Fruit fly (Drosophila melanogaster) whole organism, embryonic: ENCODE measurements around the gene CG14866.

Source experiments
- Abd-B ChIP-seq: fragments of 200-800 bp; sonication (Bioruptor generic); optimal IDR thresholded peaks from 2 replicates; lab custom pipeline; 2018; ENCODE audit warnings: missing biosample characterization, mild to moderate bottlenecking, missing genetic modification characterization, moderate library complexity
- BEAF-32 ChIP-seq: fragments of 200-800 bp; sonication (Bioruptor generic); optimal IDR thresholded peaks from 3 replicates; lab custom pipeline; 2017; ENCODE audit warnings: missing biosample characterization, missing genetic modification characterization, mild to moderate bottlenecking, moderate library complexity, missing genetic modification reagents
- CG10462 ChIP-seq: fragments of 200-800 bp; sonication (Bioruptor generic); optimal IDR thresholded peaks from 2 replicates; lab custom pipeline; 2016; ENCODE audit warnings: missing biosample characterization, missing genetic modification characterization
- CG10543 ChIP-seq: fragments of 200-800 bp; sonication (Bioruptor generic); optimal IDR thresholded peaks from 3 replicates; lab custom pipeline; 2017; ENCODE audit warnings: missing biosample characterization, mild to moderate bottlenecking, missing genetic modification characterization, moderate library complexity
- CG1233 ChIP-seq: fragments of 200-800 bp; sonication (Bioruptor generic); optimal IDR thresholded peaks from 4 replicates; lab custom pipeline; 2018; ENCODE audit warnings: missing biosample characterization, mild to moderate bottlenecking, missing genetic modification characterization
- CG14710 ChIP-seq: fragments of 200-800 bp; sonication (Bioruptor generic); optimal IDR thresholded peaks from 3 replicates; lab custom pipeline; 2019; ENCODE audit warnings: missing biosample characterization, mild to moderate bottlenecking, missing genetic modification characterization, moderate library complexity
- CG1603 ChIP-seq: fragments of 200-800 bp; sonication (Bioruptor generic); optimal IDR thresholded peaks from 2 replicates; lab custom pipeline; 2019; ENCODE audit warnings: missing biosample characterization, mild to moderate bottlenecking, missing genetic modification characterization, moderate library complexity
- CG17612 ChIP-seq: fragments of 200-800 bp; sonication (Bioruptor generic); IDR thresholded peaks from 2 replicates; pipeline ENCODE4 v1.3.6; 2022; ENCODE audit warnings: missing biosample characterization, missing genetic modification characterization
- CG17829 ChIP-seq: fragments of 200-800 bp; optimal IDR thresholded peaks from 2 replicates; lab custom pipeline; 2019; ENCODE audit warnings: missing biosample characterization, mild to moderate bottlenecking, missing genetic modification characterization, moderate library complexity
- CG1792 ChIP-seq: fragments of 200-800 bp; sonication (Bioruptor generic); optimal IDR thresholded peaks from 2 replicates; lab custom pipeline; 2016; ENCODE audit warnings: missing biosample characterization, missing genetic modification characterization
- CG18011 ChIP-seq: fragments of 200-800 bp; sonication (Bioruptor generic); optimal IDR thresholded peaks from 2 replicates; lab custom pipeline; 2017; ENCODE audit warnings: missing biosample characterization, missing genetic modification characterization, mild to moderate bottlenecking, moderate library complexity, missing genotype
- CG2116 ChIP-seq: fragments of 200-800 bp; sonication (Bioruptor generic); optimal IDR thresholded peaks from 3 replicates; lab custom pipeline; 2018; ENCODE audit warnings: missing biosample characterization, mild to moderate bottlenecking, missing genetic modification characterization
- CG2712 ChIP-seq: fragments of 200-800 bp; optimal IDR thresholded peaks from 3 replicates; lab custom pipeline; 2019; ENCODE audit warnings: missing biosample characterization, mild to moderate bottlenecking, missing genetic modification characterization, moderate library complexity
- CG31224 ChIP-seq: fragments of 200-800 bp; sonication (Bioruptor generic); IDR thresholded peaks from 2 replicates; pipeline ENCODE4 v1.3.6; 2022; ENCODE audit warnings: missing biosample characterization, missing genetic modification characterization
- CG33213 ChIP-seq: fragments of 200-800 bp; sonication (Bioruptor generic); optimal IDR thresholded peaks from 3 replicates; lab custom pipeline; 2016; ENCODE audit warnings: missing biosample characterization, missing genetic modification characterization
- CG34376 ChIP-seq: fragments of 200-800 bp; sonication (Bioruptor generic); optimal IDR thresholded peaks from 2 replicates; lab custom pipeline; 2018; ENCODE audit warnings: missing biosample characterization, mild to moderate bottlenecking, missing genetic modification characterization
- CG3726 ChIP-seq: fragments of 200-800 bp; sonication (Bioruptor generic); IDR thresholded peaks from 3 replicates; pipeline ENCODE4, ENCODE4 v1.3.6; 2022; ENCODE audit warnings: missing biosample characterization, missing genetic modification characterization
- CG4282 ChIP-seq: fragments of 200-800 bp; sonication (Bioruptor generic); optimal IDR thresholded peaks from 2 replicates; lab custom pipeline; 2016; ENCODE audit warnings: missing biosample characterization, missing genetic modification characterization
- CG8089 ChIP-seq: fragments of 200-800 bp; sonication (Bioruptor generic); optimal IDR thresholded peaks from 3 replicates; lab custom pipeline; 2016; ENCODE audit warnings: missing biosample characterization, missing genetic modification characterization
- CG8281 ChIP-seq: fragments of 200-800 bp; sonication (Bioruptor generic); optimal IDR thresholded peaks from 2 replicates; lab custom pipeline; 2018; ENCODE audit warnings: missing biosample characterization, mild to moderate bottlenecking, missing genetic modification characterization, moderate library complexity
- CG8290 ChIP-seq, 3 experiments: fragments of 200-800 bp; sonication (Bioruptor generic); optimal IDR thresholded peaks; 2 replicates each; lab custom pipeline; 2016 to 2019; ENCODE audit warnings: missing biosample characterization in 3 of 3, missing genetic modification characterization in 3 of 3, mild to moderate bottlenecking in 2 of 3, moderate library complexity in 1 of 3
- CG8944 ChIP-seq: fragments of 200-800 bp; sonication (Bioruptor generic); optimal IDR thresholded peaks from 3 replicates; lab custom pipeline; 2016; ENCODE audit warnings: missing biosample characterization, missing genetic modification characterization
- CG9609 ChIP-seq: fragments of 200-800 bp; sonication (Bioruptor generic); optimal IDR thresholded peaks from 3 replicates; lab custom pipeline; 2016; ENCODE audit warnings: missing biosample characterization, missing genetic modification characterization
- CTCF ChIP-seq: fragments of 200-800 bp; sonication (Bioruptor generic); optimal IDR thresholded peaks from 2 replicates; lab custom pipeline; 2017; ENCODE audit warnings: missing biosample characterization, mild to moderate bottlenecking, missing genetic modification characterization, moderate library complexity
- Chrac-16 ChIP-seq: fragments of 200-800 bp; sonication (Bioruptor generic); optimal IDR thresholded peaks from 3 replicates; lab custom pipeline; 2016; ENCODE audit warnings: missing biosample characterization, missing genetic modification characterization
- CoRest ChIP-seq: fragments of 200-800 bp; sonication (Bioruptor generic); optimal IDR thresholded peaks from 3 replicates; lab custom pipeline; 2018; ENCODE audit warnings: missing biosample characterization, mild to moderate bottlenecking, missing genetic modification characterization, moderate library complexity
- Dp ChIP-seq: fragments of 200-800 bp; sonication (Bioruptor generic); optimal IDR thresholded peaks from 2 replicates; lab custom pipeline; 2018; ENCODE audit warnings: missing biosample characterization, mild to moderate bottlenecking, missing genetic modification characterization, moderate library complexity
- Hand ChIP-seq: fragments of 200-800 bp; sonication (Bioruptor generic); optimal IDR thresholded peaks from 2 replicates; lab custom pipeline; 2017; ENCODE audit warnings: mild to moderate bottlenecking, missing biosample characterization, missing genetic modification reagents, missing genetic modification characterization
- HmgD ChIP-seq: fragments of 200-800 bp; sonication (Bioruptor generic); optimal IDR thresholded peaks from 3 replicates; lab custom pipeline; 2016; ENCODE audit warnings: missing biosample characterization, missing genetic modification characterization
- Lhr ChIP-seq: fragments of 200-800 bp; sonication (Bioruptor generic); optimal IDR thresholded peaks from 3 replicates; lab custom pipeline; 2017; ENCODE audit warnings: mild to moderate bottlenecking, missing biosample characterization, missing genetic modification reagents, missing genetic modification characterization
- Myb ChIP-seq: fragments of 200-800 bp; sonication (Bioruptor generic); optimal IDR thresholded peaks from 2 replicates; lab custom pipeline; 2016; ENCODE audit warnings: missing biosample characterization, missing genetic modification characterization
- Trl ChIP-seq, 3 experiments: fragments of >200 bp in 2 of 3; fragments of 200-800 bp in 1 of 3; sonication (Bioruptor generic) in 1 of 3; optimal IDR thresholded peaks; 2 replicates in 1 of 3; 3 replicates in 2 of 3; lab custom pipeline; 2016 to 2017; ENCODE audit warnings: missing biosample characterization in 1 of 3, missing genetic modification characterization in 1 of 3
- crp ChIP-seq, 2 experiments: fragments of 200-800 bp; sonication (Bioruptor generic); optimal IDR thresholded peaks; 2 replicates in 1 of 2; 3 replicates in 1 of 2; lab custom pipeline; 2017; ENCODE audit warnings: missing biosample characterization in 2 of 2, missing genetic modification characterization in 2 of 2, mild to moderate bottlenecking in 1 of 2, moderate library complexity in 1 of 2
- cwo ChIP-seq: fragments of 200-800 bp; sonication (Bioruptor generic); optimal IDR thresholded peaks from 3 replicates; lab custom pipeline; 2017; ENCODE audit warnings: missing biosample characterization, missing genetic modification characterization, mild to moderate bottlenecking, moderate library complexity, missing genetic modification reagents
- dpn ChIP-seq, 2 experiments: fragments of 200-800 bp; sonication (Bioruptor generic); optimal IDR thresholded peaks; 3 replicates each; lab custom pipeline; 2016; ENCODE audit warnings: missing biosample characterization in 2 of 2, missing genetic modification characterization in 2 of 2
- ems ChIP-seq: fragments of 200-800 bp; sonication (Bioruptor generic); optimal IDR thresholded peaks from 3 replicates; lab custom pipeline; 2016; ENCODE audit warnings: missing biosample characterization, missing genetic modification characterization
- exex ChIP-seq: fragments of 200-800 bp; sonication (Bioruptor generic); optimal IDR thresholded peaks from 4 replicates; lab custom pipeline; 2018; ENCODE audit warnings: missing biosample characterization, mild to moderate bottlenecking, missing genetic modification characterization, moderate library complexity
- ftz-f1 ChIP-seq: fragments of 200-800 bp; sonication (Bioruptor generic); optimal IDR thresholded peaks from 2 replicates; lab custom pipeline; 2016; ENCODE audit warnings: missing biosample characterization, missing genetic modification characterization
- gfzf ChIP-seq: fragments of 200-800 bp; sonication (Bioruptor generic); optimal IDR thresholded peaks from 2 replicates; lab custom pipeline; 2016; ENCODE audit warnings: missing biosample characterization, mild to moderate bottlenecking, missing genetic modification characterization, moderate library complexity
- lab ChIP-seq: fragments of 200-800 bp; sonication (Bioruptor generic); optimal IDR thresholded peaks from 3 replicates; lab custom pipeline; 2017; ENCODE audit warnings: missing biosample characterization, missing genetic modification characterization, mild to moderate bottlenecking, moderate library complexity, missing genetic modification reagents
- maf-S ChIP-seq: fragments of 200-800 bp; sonication (Bioruptor generic); optimal IDR thresholded peaks from 2 replicates; lab custom pipeline; 2016; ENCODE audit warnings: missing biosample characterization, missing genetic modification characterization
- nmo ChIP-seq: fragments of 200-800 bp; sonication (Bioruptor generic); optimal IDR thresholded peaks from 2 replicates; lab custom pipeline; 2018; ENCODE audit warnings: missing biosample characterization, mild to moderate bottlenecking, missing genetic modification characterization, moderate library complexity
- pfk ChIP-seq: fragments of 200-800 bp; sonication (Bioruptor generic); optimal IDR thresholded peaks from 2 replicates; lab custom pipeline; 2018; ENCODE audit warnings: missing biosample characterization, mild to moderate bottlenecking, missing genetic modification characterization, moderate library complexity
- sd ChIP-seq: fragments of 200-800 bp; sonication (Bioruptor generic); optimal IDR thresholded peaks from 3 replicates; lab custom pipeline; 2018; ENCODE audit warnings: missing biosample characterization, mild to moderate bottlenecking, missing genetic modification characterization, moderate library complexity
- sens ChIP-seq: fragments of 200-800 bp; sonication (Bioruptor generic); peaks from one replicate; lab custom pipeline; 2016; ENCODE audit warnings: missing biosample characterization, missing genetic modification characterization
- slou ChIP-seq: fragments of 200-800 bp; sonication (Bioruptor generic); optimal IDR thresholded peaks from 3 replicates; lab custom pipeline; 2016; ENCODE audit warnings: missing biosample characterization, missing genetic modification characterization
- trem ChIP-seq: fragments of 200-800 bp; optimal IDR thresholded peaks from 3 replicates; lab custom pipeline; 2019; ENCODE audit warnings: missing biosample characterization, mild to moderate bottlenecking, missing genetic modification characterization, moderate library complexity
- yki ChIP-seq: fragments of >200 bp; optimal IDR thresholded peaks from 3 replicates; lab custom pipeline; 2018
- zen ChIP-seq: fragments of 200-800 bp; sonication (Bioruptor generic); optimal IDR thresholded peaks from 3 replicates; lab custom pipeline; 2018; ENCODE audit warnings: missing biosample characterization, mild to moderate bottlenecking, missing genetic modification characterization, moderate library complexity

The CG14866 gene

DNA sequence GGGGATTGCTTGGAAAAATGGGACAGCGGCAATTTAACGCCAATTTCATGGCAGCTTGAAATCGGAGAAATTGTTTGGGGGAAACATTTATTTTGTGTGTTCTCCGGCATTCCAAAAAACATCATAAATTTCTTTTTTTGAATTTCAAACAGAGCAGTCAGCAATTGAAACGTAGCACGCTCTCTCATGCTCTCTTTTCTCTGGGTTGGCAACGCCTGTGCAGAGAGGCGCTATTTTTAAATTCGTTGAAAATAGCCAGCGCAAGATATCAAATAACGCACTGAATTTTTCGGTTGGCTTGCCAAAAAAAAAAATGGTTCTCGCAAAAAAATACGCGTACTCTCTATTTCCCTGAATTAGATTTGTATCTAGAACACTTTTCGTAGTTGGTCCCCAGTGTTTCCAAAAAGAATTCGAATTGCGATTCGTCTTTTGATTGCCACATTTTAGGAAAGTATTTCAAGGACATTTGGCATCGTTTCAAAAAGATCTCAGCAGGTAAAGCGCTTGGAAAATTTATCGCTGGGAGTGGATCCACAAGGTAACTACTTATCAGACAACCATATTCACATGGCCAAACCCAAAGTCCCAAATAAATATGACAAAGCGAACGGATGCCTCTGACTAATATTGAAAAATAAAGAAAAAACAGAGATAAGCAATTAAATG lies 30.1 kb upstream of the CG14866 start:
- TF ChIP-seq Trl (optimal IDR thresholded peaks at IDR 0.05; lab: Kevin White, UChicago): peak; percentile 44 to 81
- TF ChIP-seq Trl (GFP tag; optimal IDR thresholded peaks at IDR 0.05; lab: Kevin White, UChicago): peak; percentile 58
- TF ChIP-seq CG9609 (GFP tag; lab: Kevin White, UChicago): peak; percentile 32
- TF ChIP-seq CG14710: peak; percentile 30
- peak; percentile 30 for TF ChIP-seq CG33213
- TF ChIP-seq CG1792 (GFP tag; lab: Kevin White, UChicago): peak; percentile 8
- TF ChIP-seq sd (tag; lab: Kevin White, UChicago): peak; percentile 84
- TF ChIP-seq CG1603 (tag; lab: Kevin White, UChicago): peak; percentile 88
- peak; percentile 24 for TF ChIP-seq CG17829 (tag; lab: Kevin White, UChicago)
- TF ChIP-seq dpn (GFP tag; optimal IDR thresholded peaks at IDR 0.05; lab: Kevin White, UChicago): peak in 1 of 2 experiments; percentile 15
- peak; percentile 21 for TF ChIP-seq CG2712 (tag; lab: Kevin White, UChicago)
- no peak for TF ChIP-seq slou (GFP tag; lab: Kevin White, UChicago)
- TF ChIP-seq lab (GFP tag; lab: Kevin White, UChicago): peak; percentile 26
- TF ChIP-seq CG10462 (GFP tag; lab: Kevin White, UChicago): no peak
- TF ChIP-seq HmgD (GFP tag; lab: Kevin White, UChicago): peak; percentile 29
- peak; percentile 71 for TF ChIP-seq Myb
- peak; percentile 21 for TF ChIP-seq nmo (GFP tag; lab: Kevin White, UChicago)
- TF ChIP-seq Chrac-16 (GFP tag; lab: Kevin White, UChicago): no peak
- TF ChIP-seq Abd-B: peak; percentile 38
- peak; percentile 25 for TF ChIP-seq Hand
- TF ChIP-seq CG4282 (GFP tag; lab: Kevin White, UChicago): peak; percentile 47
- TF ChIP-seq zen: peak; percentile 16
- TF ChIP-seq Dp (GFP tag; lab: Kevin White, UChicago): peak; percentile 96
- no peak for TF ChIP-seq CG17612 (GFP tag; lab: Robert Waterston, UW)
- peak; percentile 16 for TF ChIP-seq CG10543 (GFP tag; lab: Kevin White, UChicago)
- peak; percentile 1 for TF ChIP-seq yki (lab: Kevin White, UChicago)
- TF ChIP-seq BEAF-32 (GFP tag; lab: Kevin White, UChicago): peak; percentile 10
- no peak for TF ChIP-seq CG31224 (GFP tag; lab: Robert Waterston, UW)
- peak; percentile 41 for TF ChIP-seq Lhr (GFP tag; lab: Kevin White, UChicago)
- TF ChIP-seq CG8290 (GFP tag; optimal IDR thresholded peaks at IDR 0.05; lab: Kevin White, UChicago): no peak
- peak in 1 of 2 experiments; percentile 29 for TF ChIP-seq CG8290 (tag; optimal IDR thresholded peaks at IDR 0.05; lab: Kevin White, UChicago)
- TF ChIP-seq exex (tag; lab: Kevin White, UChicago): peak; percentile 45
- peak; percentile 37 for TF ChIP-seq trem (tag; lab: Kevin White, UChicago)
- peak; percentile 42 for TF ChIP-seq CTCF (GFP tag; lab: Kevin White, UChicago)
- TF ChIP-seq CG8281: no peak
- TF ChIP-seq gfzf: peak; percentile 53
- no peak for TF ChIP-seq cwo (GFP tag; lab: Kevin White, UChicago)
- TF ChIP-seq CoRest (tag; lab: Kevin White, UChicago): peak; percentile 15
- TF ChIP-seq crp (GFP tag; optimal IDR thresholded peaks at IDR 0.05; lab: Kevin White, UChicago): peak in 1 of 2 experiments; percentile 25
- TF ChIP-seq pfk (GFP tag; lab: Kevin White, UChicago): peak; percentile 6
- TF ChIP-seq CG34376 (GFP tag; lab: Kevin White, UChicago): peak; percentile 78
- no peak for TF ChIP-seq CG1233 (GFP tag; lab: Kevin White, UChicago)
- peak; percentile 12 for TF ChIP-seq CG2116 (GFP tag; lab: Kevin White, UChicago)
- peak; percentile 3 for TF ChIP-seq CG8944 (GFP tag; lab: Kevin White, UChicago)
- TF ChIP-seq CG8089 (GFP tag; lab: Kevin White, UChicago): no peak
- TF ChIP-seq CG18011 (GFP tag; lab: Kevin White, UChicago): peak; percentile 98
- TF ChIP-seq maf-S: no peak
- no peak for TF ChIP-seq ems
- TF ChIP-seq ftz-f1 (GFP tag; lab: Kevin White, UChicago): peak; percentile 74
- peak; percentile 61 for TF ChIP-seq sens (GFP tag; lab: Kevin White, UChicago)
- TF ChIP-seq CG3726 (GFP tag; lab: Robert Waterston, UW): no peak
